Worm (Caenorhabditis elegans): Measurements from ENCODE around the gene Y9C12A.1.

- TF ChIP-seq ets-7 (tag; optimal IDR thresholded peaks at IDR 0.05) (no peak), F13C5.2 (tag; optimal IDR thresholded peaks at IDR 0.05) (no peak), ama-1 (optimal IDR thresholded peaks at IDR 0.05) (no peak), tbx-11 (GFP tag; IDR thresholded peaks at IDR 0.05) (no peak), hmg-4 (GFP tag; optimal IDR thresholded peaks at IDR 0.05) (no peak), scrt-1 (GFP tag; IDR thresholded peaks at IDR 0.05) (no peak), hmbx-1 (tag; optimal IDR thresholded peaks at IDR 0.05) (no peak), ceh-13 (GFP tag; optimal IDR thresholded peaks at IDR 0.05) (no peak), tbx-37 (GFP tag; conservative IDR thresholded peaks at IDR 0.05) (no peak), aly-1 (tag; optimal IDR thresholded peaks at IDR 0.05) (no peak), pes-1 (GFP tag; IDR thresholded peaks at IDR 0.05) (no peak), B0310.2 (tag; optimal IDR thresholded peaks at IDR 0.05) (no peak), tra-4 (tag; optimal IDR thresholded peaks at IDR 0.05) (no peak)
Observed at ce11 chrX:654804-655203, 27.8 kb downstream of the Y9C12A.1 start, which contains the start of gene ifc-2.
